Worm (Caenorhabditis elegans) whole organism, L1 larva: ENCODE data around the gene txt-5.

Experiments used
- C16A3.4 ChIP-seq: fragments of 150-350 bp; optimal IDR thresholded peaks from 2 replicates; lab custom pipeline; 2014; ENCODE audit warnings: missing biosample characterization, missing genetic modification characterization
- F16B12.6 ChIP-seq: fragments of 150-350 bp; optimal IDR thresholded peaks from 2 replicates; lab custom pipeline; 2014; ENCODE audit warnings: missing biosample characterization, missing genetic modification characterization
- Y116A8C.19 ChIP-seq: sonication (generic microtip); optimal IDR thresholded peaks from 2 replicates; lab custom pipeline; 2016; ENCODE audit warnings: missing compliant biosample characterization, missing genetic modification characterization, borderline replicate concordance
- ama-1 ChIP-seq: fragments of 150-350 bp; optimal IDR thresholded peaks from 2 replicates; lab custom pipeline; 2014
- blmp-1 ChIP-seq: fragments of 150-350 bp; optimal IDR thresholded peaks from 2 replicates; lab custom pipeline; 2014; ENCODE audit warnings: missing biosample characterization, missing genetic modification characterization
- ceh-63 ChIP-seq: fragments of 200-800 bp; sonication (Bioruptor generic); optimal IDR thresholded peaks from 2 replicates; lab custom pipeline; 2018; ENCODE audit warnings: mild to moderate bottlenecking, missing genetic modification characterization, missing compliant biosample characterization
- ceh-90 ChIP-seq: sonication (generic microtip); optimal IDR thresholded peaks from 2 replicates; lab custom pipeline; 2016; ENCODE audit warnings: missing genetic modification characterization, missing compliant biosample characterization
- efl-1 ChIP-seq, 4 experiments: fragments of 150-350 bp; optimal IDR thresholded peaks in 3 of 4; peaks in 1 of 4; 1 replicate in 1 of 4; 2 replicates in 3 of 4; lab custom pipeline; 2014; ENCODE audit warnings: missing biosample characterization in 2 of 4, missing genetic modification characterization in 2 of 4, missing genetic modification reagents in 2 of 4
- egl-13 ChIP-seq: sonication (generic microtip); optimal IDR thresholded peaks from 2 replicates; lab custom pipeline; 2016; ENCODE audit warnings: missing genotype, missing genetic modification reagents, missing genetic modification characterization, missing compliant biosample characterization
- ets-5 ChIP-seq: fragments of 200-800 bp; sonication (Bioruptor generic); IDR thresholded peaks from 2 replicates; pipeline ENCODE4 v1.3.6; 2022; ENCODE audit warnings: missing genetic modification characterization, missing compliant biosample characterization
- hlh-4 ChIP-seq: sonication (generic microtip); optimal IDR thresholded peaks from 2 replicates; lab custom pipeline; 2016; ENCODE audit warnings: mild to moderate bottlenecking, missing genetic modification characterization, missing compliant biosample characterization
- isw-1 ChIP-seq: fragments of 200-800 bp; sonication (Bioruptor generic); IDR thresholded peaks from 2 replicates; pipeline ENCODE4 v1.3.6; 2022; ENCODE audit warnings: missing genetic modification characterization, missing compliant biosample characterization
- jun-1 ChIP-seq: fragments of 150-350 bp; optimal IDR thresholded peaks from 2 replicates; lab custom pipeline; 2014; ENCODE audit warnings: missing biosample characterization, missing genetic modification reagents, missing genetic modification characterization
- lin-15B ChIP-seq: fragments of 150-350 bp; sonication (generic microtip); optimal IDR thresholded peaks from 3 replicates; lab custom pipeline; 2014; ENCODE audit warnings: missing biosample characterization, missing genetic modification characterization
- lir-3 ChIP-seq: sonication (generic microtip); optimal IDR thresholded peaks from 2 replicates; lab custom pipeline; 2016; ENCODE audit warnings: mild to moderate bottlenecking, missing genetic modification characterization, moderate library complexity, missing compliant biosample characterization; ENCODE audit not compliant: poor library complexity
- lsy-2 ChIP-seq, 2 experiments: fragments of 150-350 bp; optimal IDR thresholded peaks; 2 replicates each; lab custom pipeline; 2014; ENCODE audit warnings: missing biosample characterization in 2 of 2, missing genetic modification characterization in 2 of 2
- mab-9 ChIP-seq: fragments of 200-800 bp; sonication (Bioruptor generic); IDR thresholded peaks from 2 replicates; pipeline ENCODE4 v1.3.6; 2022; ENCODE audit warnings: missing genetic modification reagents, missing genetic modification characterization, missing compliant biosample characterization
- mef-2 ChIP-seq: fragments of 150-350 bp; optimal IDR thresholded peaks from 2 replicates; lab custom pipeline; 2014; ENCODE audit warnings: missing biosample characterization, missing genetic modification characterization
- nhr-11 ChIP-seq: fragments of 150-350 bp; optimal IDR thresholded peaks from 2 replicates; lab custom pipeline; 2014; ENCODE audit warnings: missing biosample characterization, missing genetic modification characterization
- nhr-12 ChIP-seq: sonication (generic microtip); optimal IDR thresholded peaks from 2 replicates; lab custom pipeline; 2017; ENCODE audit warnings: missing biosample characterization, missing genetic modification characterization
- nhr-237 ChIP-seq: fragments of 150-350 bp; optimal IDR thresholded peaks from 2 replicates; lab custom pipeline; 2014; ENCODE audit warnings: missing biosample characterization, missing genetic modification characterization
- nhr-76 ChIP-seq: sonication (generic microtip); optimal IDR thresholded peaks from 2 replicates; lab custom pipeline; 2017; ENCODE audit warnings: missing biosample characterization, missing genetic modification characterization
- nhr-77 ChIP-seq: fragments of 150-350 bp; optimal IDR thresholded peaks from 2 replicates; lab custom pipeline; 2014; ENCODE audit warnings: missing biosample characterization, missing genetic modification characterization
- nhr-84 ChIP-seq: sonication (generic microtip); optimal IDR thresholded peaks from 2 replicates; lab custom pipeline; 2017; ENCODE audit warnings: missing biosample characterization, missing genetic modification characterization
- pag-3 ChIP-seq: sonication (generic microtip); optimal IDR thresholded peaks from 2 replicates; lab custom pipeline; 2017; ENCODE audit warnings: missing genetic modification characterization, mild to moderate bottlenecking, missing compliant biosample characterization, antibody characterized with exemption, borderline replicate concordance; ENCODE audit not compliant: insufficient read depth
- pax-3 ChIP-seq: fragments of 200-800 bp; sonication (Bioruptor generic); optimal IDR thresholded peaks from 2 replicates; lab custom pipeline; 2018; ENCODE audit warnings: mild to moderate bottlenecking, missing genetic modification characterization, moderate library complexity, missing compliant biosample characterization
- snpc-4 ChIP-seq: fragments of 150-350 bp; optimal IDR thresholded peaks from 2 replicates; lab custom pipeline; 2014; ENCODE audit warnings: missing biosample characterization, missing genetic modification characterization
- snu-23 ChIP-seq: sonication (generic microtip); optimal IDR thresholded peaks from 2 replicates; lab custom pipeline; 2016; ENCODE audit warnings: missing genetic modification characterization, missing compliant biosample characterization
- sox-4 ChIP-seq: sonication (generic microtip); optimal IDR thresholded peaks from 2 replicates; lab custom pipeline; 2016; ENCODE audit warnings: missing genetic modification characterization, missing compliant biosample characterization
- sptf-1 ChIP-seq: fragments of 150-350 bp; optimal IDR thresholded peaks from 2 replicates; lab custom pipeline; 2014; ENCODE audit warnings: missing biosample characterization, missing genetic modification characterization
- tbx-2 ChIP-seq: sonication (generic microtip); optimal IDR thresholded peaks from 2 replicates; lab custom pipeline; 2016; ENCODE audit warnings: missing genetic modification characterization, missing compliant biosample characterization
- tlp-1 ChIP-seq: fragments of 150-350 bp; optimal IDR thresholded peaks from 2 replicates; lab custom pipeline; 2014; ENCODE audit warnings: missing biosample characterization, missing genetic modification characterization
- vab-15 ChIP-seq: sonication (generic microtip); optimal IDR thresholded peaks from 2 replicates; lab custom pipeline; 2017; ENCODE audit warnings: missing genotype, mild to moderate bottlenecking, missing genetic modification characterization, missing compliant biosample characterization
- zag-1 ChIP-seq: fragments of 150-350 bp; optimal IDR thresholded peaks from 2 replicates; lab custom pipeline; 2014; ENCODE audit warnings: missing biosample characterization, missing genetic modification characterization
- zip-4 ChIP-seq: fragments of 200-800 bp; sonication (Bioruptor generic); optimal IDR thresholded peaks from 2 replicates; lab custom pipeline; 2018; ENCODE audit warnings: mild to moderate bottlenecking, missing genetic modification characterization, moderate library complexity, missing compliant biosample characterization

txt-5 gene

ce11 chrV:7863020-7863523, 26.1 kb upstream of the txt-5 start, which contains the start of gene C37C3.10:
TSS of gene C37C3.10 (minus strand) at chrV:7863070.
- TF ChIP-seq ceh-63 (GFP tag; lab: Kevin White, UChicago) (no peak), snu-23 (GFP tag; lab: Kevin White, UChicago) (no peak), egl-13 (tag; lab: Kevin White, UChicago) (no peak), F16B12.6 (tag; lab: Kevin White, UChicago) (no peak), nhr-12 (tag; lab: Kevin White, UChicago) (no peak), vab-15 (tag; lab: Kevin White, UChicago) (no peak), mef-2 (tag; lab: Kevin White, UChicago) (no peak), sptf-1 (tag; lab: Kevin White, UChicago) (no peak)

ce11 chrV:7861792-7862191, 24.9 kb upstream of the txt-5 start, which contains the start of gene C37C3.17:
TSS of gene C37C3.17 (minus strand) at chrV:7861892.
- TF ChIP-seq nhr-11 (tag; lab: Kevin White, UChicago) (no peak), hlh-4 (no peak), Y116A8C.19 (no peak), mab-9 (GFP tag; lab: Robert Waterston, UW) (no peak), nhr-237 (no peak), ceh-90 (no peak), nhr-12 (tag; lab: Kevin White, UChicago) (no peak), sptf-1 (tag; lab: Kevin White, UChicago) (no peak), nhr-77 (tag; lab: Kevin White, UChicago) (no peak), C16A3.4 (tag; lab: Kevin White, UChicago) (no peak)

- TF ChIP-seq nhr-84 (tag; lab: Kevin White, UChicago) (no peak), tlp-1 (tag; lab: Kevin White, UChicago) (no peak), pax-3 (tag; lab: Kevin White, UChicago) (no peak), jun-1 (tag; lab: Kevin White, UChicago) (no peak), ama-1 (peak; percentile 47), pag-3 (no peak), zag-1 (tag; lab: Kevin White, UChicago) (no peak), zip-4 (GFP tag; lab: Kevin White, UChicago) (no peak), lir-3 (no peak), isw-1 (GFP tag; lab: Robert Waterston, UW) (no peak), efl-1 (optimal IDR thresholded peaks at IDR 0.05; lab: Kevin White, UChicago) (peak in 1 of 2 experiments; percentile 13), efl-1 (GFP tag; optimal IDR thresholded peaks at IDR 0.05 in 1 of 2; lab: Kevin White, UChicago) (no peak), sox-4 (no peak), snpc-4 (tag; lab: Kevin White, UChicago) (no peak), lsy-2 (tag; optimal IDR thresholded peaks at IDR 0.05; lab: Kevin White, UChicago) (peak in 1 of 2 experiments; percentile 26), nhr-76 (tag; lab: Kevin White, UChicago) (no peak), ceh-90 (no peak), sptf-1 (tag; lab: Kevin White, UChicago) (no peak), ets-5 (GFP tag; lab: Robert Waterston, UW) (no peak), lin-15B (no peak), blmp-1 (no peak), tbx-2 (no peak)
These were observed 21.0 kb upstream of the txt-5 start, which contains the start of gene C37C3.1 for ce11 chrV:7857931-7858330. TSS of gene C37C3.1 (plus strand) at chrV:7857963.

- TF ChIP-seq nhr-76 (tag; lab: Kevin White, UChicago) (no peak), efl-1 (optimal IDR thresholded peaks at IDR 0.05; lab: Kevin White, UChicago) (no peak), efl-1 (GFP tag; optimal IDR thresholded peaks at IDR 0.05 in 1 of 2; lab: Kevin White, UChicago) (peak in 1 of 2 experiments; percentile 63)
These were observed 19.7 kb upstream of the txt-5 start for ce11 chrV:7856641-7857040.
